Worm (Caenorhabditis elegans) whole organism, L1 larva: ENCODE measurements around the gene srj-7.

Experiments
- ceh-82 ChIP-seq, 3 experiments: fragments of 150-350 bp in 1 of 3; sonication (generic microtip) in 2 of 3; optimal IDR thresholded peaks; 2 replicates each; lab custom pipeline; 2014 to 2017; ENCODE audit warnings: missing biosample characterization in 3 of 3, missing genetic modification characterization in 3 of 3
- efl-3 ChIP-seq: fragments of 200-800 bp; sonication (Bioruptor generic); optimal IDR thresholded peaks from 2 replicates; lab custom pipeline; 2018; ENCODE audit warnings: mild to moderate bottlenecking, missing genetic modification characterization, missing compliant biosample characterization
- ets-5 ChIP-seq: fragments of 200-800 bp; sonication (Bioruptor generic); IDR thresholded peaks from 2 replicates; pipeline ENCODE4 v1.3.6; 2022; ENCODE audit warnings: missing genetic modification characterization, missing compliant biosample characterization
- fkh-10 ChIP-seq: sonication (generic microtip); optimal IDR thresholded peaks from 2 replicates; lab custom pipeline; 2017; ENCODE audit warnings: missing biosample characterization, missing genetic modification reagents, missing genetic modification characterization
- fos-1 ChIP-seq: fragments of 150-350 bp; optimal IDR thresholded peaks from 2 replicates; lab custom pipeline; 2014; ENCODE audit warnings: missing biosample characterization, missing genetic modification characterization
- lin-39 ChIP-seq: fragments of 150-350 bp; optimal IDR thresholded peaks from 2 replicates; lab custom pipeline; 2014; ENCODE audit warnings: missing biosample characterization, missing genetic modification reagents, missing genetic modification characterization
- nhr-12 ChIP-seq: sonication (generic microtip); optimal IDR thresholded peaks from 2 replicates; lab custom pipeline; 2017; ENCODE audit warnings: missing biosample characterization, missing genetic modification characterization
- nhr-71 ChIP-seq: sonication (generic microtip); optimal IDR thresholded peaks from 2 replicates; lab custom pipeline; 2016; ENCODE audit warnings: mild to moderate bottlenecking, missing genetic modification characterization, moderate library complexity, missing compliant biosample characterization
- nhr-84 ChIP-seq: sonication (generic microtip); optimal IDR thresholded peaks from 2 replicates; lab custom pipeline; 2017; ENCODE audit warnings: missing biosample characterization, missing genetic modification characterization
- unc-62 ChIP-seq: fragments of 150-350 bp; optimal IDR thresholded peaks from 2 replicates; lab custom pipeline; 2014; ENCODE audit warnings: missing biosample characterization, missing genetic modification reagents, missing genetic modification characterization
- unc-98 ChIP-seq: fragments of 200-800 bp; sonication (Bioruptor generic); IDR thresholded peaks from 2 replicates; pipeline ENCODE4 v1.3.6; 2022; ENCODE audit warnings: missing genetic modification characterization, missing compliant biosample characterization
- zip-4 ChIP-seq: fragments of 200-800 bp; sonication (Bioruptor generic); optimal IDR thresholded peaks from 2 replicates; lab custom pipeline; 2018; ENCODE audit warnings: mild to moderate bottlenecking, missing genetic modification characterization, moderate library complexity, missing compliant biosample characterization
- ztf-11 ChIP-seq, 2 experiments: sonication (generic microtip); optimal IDR thresholded peaks; 2 replicates each; lab custom pipeline; 2016 to 2017; ENCODE audit warnings: missing genetic modification characterization in 2 of 2, missing biosample characterization in 1 of 2, missing compliant biosample characterization in 1 of 2

ce11 chrV:3266189-3266588 lies 21.4 kb downstream of the srj-7 start, which contains the start of gene T28A11.17:
- TF ChIP-seq ets-5 (GFP tag; lab: Robert Waterston, UW) = no peak
- no peak for TF ChIP-seq fkh-10 (GFP tag; lab: Kevin White, UChicago)
- TF ChIP-seq zip-4 (GFP tag; lab: Kevin White, UChicago) = no peak
- TF ChIP-seq ceh-82 (tag; optimal IDR thresholded peaks at IDR 0.05; lab: Kevin White, UChicago) = no peak
- no peak for TF ChIP-seq lin-39 (tag; lab: Kevin White, UChicago)
- no peak for TF ChIP-seq efl-3 (GFP tag; lab: Kevin White, UChicago)
- TF ChIP-seq unc-98 = no peak
- no peak for TF ChIP-seq nhr-12
- TF ChIP-seq unc-62 = no peak
- no peak for TF ChIP-seq fos-1
- no peak for TF ChIP-seq nhr-71 (tag; lab: Kevin White, UChicago)
- TF ChIP-seq ztf-11 (tag; optimal IDR thresholded peaks at IDR 0.05; lab: Kevin White, UChicago) = no peak
- no peak for TF ChIP-seq nhr-84 (tag; lab: Kevin White, UChicago)
